Worm (Caenorhabditis elegans): ENCODE data around the gene ZK180.6.

DNA sequence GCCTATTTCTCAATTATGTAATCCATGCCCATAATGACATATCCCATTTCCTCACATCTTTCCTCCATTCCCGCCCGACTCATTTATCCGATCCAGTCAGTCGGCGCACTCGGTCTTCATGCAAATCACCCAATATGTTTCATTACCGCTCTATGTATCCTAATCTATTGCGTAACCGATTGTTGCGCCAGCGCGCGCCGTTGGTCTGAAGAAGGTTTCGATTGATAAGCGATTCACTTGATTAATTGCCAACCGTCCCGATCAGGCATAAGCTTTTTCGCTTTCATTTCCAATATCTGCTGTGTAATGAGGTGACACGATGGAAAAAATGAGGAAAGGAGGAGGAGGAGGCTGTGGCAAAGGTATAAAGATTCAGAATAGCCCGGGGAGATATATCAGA, 6.7 kb downstream of the ZK180.6 start:
- no peak for TF ChIP-seq T22C8.4 (GFP tag; IDR thresholded peaks at IDR 0.05)
- TF ChIP-seq med-1 (GFP tag; optimal IDR thresholded peaks at IDR 0.05; ENCODE audit: insufficient read depth): no peak
- no peak for TF ChIP-seq ref-1 (GFP tag; conservative IDR thresholded peaks at IDR 0.05)
- no peak for TF ChIP-seq ztf-23 (GFP tag; IDR thresholded peaks at IDR 0.05)
- TF ChIP-seq flt-1 (GFP tag; IDR thresholded peaks at IDR 0.05): no peak
- no peak for TF ChIP-seq cog-1 (tag; optimal IDR thresholded peaks at IDR 0.05)

Measured in whole organism, midembryonic.